Worm (Caenorhabditis elegans) whole organism, young adult: ENCODE data around the gene M02F4.1.

ENCODE experiments used
- B0019.2 ChIP-seq: fragments of 200-800 bp; sonication (Bioruptor generic); conservative IDR thresholded peaks from 2 replicates; pipeline ENCODE4 v1.3.6; 2022; ENCODE audit warnings: missing genetic modification reagents, missing genetic modification characterization, missing compliant biosample characterization
- B0035.1 ChIP-seq: sonication (generic microtip); optimal IDR thresholded peaks from 2 replicates; lab custom pipeline; 2016; ENCODE audit warnings: missing genetic modification characterization, mild to moderate bottlenecking, missing compliant biosample characterization, missing genotype, missing genetic modification reagents
- B0261.1 ChIP-seq: sonication (generic microtip); optimal IDR thresholded peaks from 2 replicates; lab custom pipeline; 2016; ENCODE audit warnings: mild to moderate bottlenecking, missing genetic modification characterization, moderate library complexity, missing compliant biosample characterization
- B0336.3 ChIP-seq: fragments of 200-800 bp; sonication (Bioruptor generic); IDR thresholded peaks from 2 replicates; pipeline ENCODE4 v1.3.6; 2022; ENCODE audit warnings: missing genetic modification characterization, missing compliant biosample characterization
- C06A6.2 ChIP-seq: fragments of 200-800 bp; sonication (Bioruptor generic); conservative IDR thresholded peaks from 2 replicates; pipeline ENCODE4 v1.3.6; 2022; ENCODE audit warnings: missing genetic modification characterization, missing compliant biosample characterization
- F23B12.7 ChIP-seq: sonication (generic microtip); optimal IDR thresholded peaks from 2 replicates; lab custom pipeline; 2017; ENCODE audit warnings: missing genetic modification characterization, mild to moderate bottlenecking, missing compliant biosample characterization, antibody characterized with exemption, moderate library complexity; ENCODE audit not compliant: insufficient read depth
- F33H1.4 ChIP-seq: fragments of 200-800 bp; sonication (Bioruptor generic); IDR thresholded peaks from 2 replicates; pipeline ENCODE4 v1.3.6; 2022; ENCODE audit warnings: missing genetic modification reagents, missing genetic modification characterization, missing compliant biosample characterization
- F57A8.1 ChIP-seq: fragments of 200-800 bp; sonication (Bioruptor generic); optimal IDR thresholded peaks from 2 replicates; lab custom pipeline; 2018; ENCODE audit warnings: mild to moderate bottlenecking, missing genetic modification characterization, moderate library complexity, missing compliant biosample characterization
- T26A5.8 ChIP-seq: sonication (generic microtip); optimal IDR thresholded peaks from 2 replicates; lab custom pipeline; 2016; ENCODE audit warnings: missing genetic modification characterization, missing compliant biosample characterization
- Y79H2A.3 ChIP-seq: fragments of 200-800 bp; sonication (Bioruptor generic); conservative IDR thresholded peaks from 2 replicates; pipeline ENCODE4 v1.3.6; 2022; ENCODE audit warnings: missing genetic modification reagents, missing genetic modification characterization, missing compliant biosample characterization
- Y95B8A.8 ChIP-seq: fragments of 200-800 bp; sonication (Bioruptor generic); IDR thresholded peaks from 2 replicates; pipeline ENCODE4 v1.3.6; 2022; ENCODE audit warnings: missing genetic modification reagents, missing genetic modification characterization, missing compliant biosample characterization
- ZK185.1 ChIP-seq: sonication (generic microtip); optimal IDR thresholded peaks from 2 replicates; lab custom pipeline; 2016; ENCODE audit warnings: mild to moderate bottlenecking, missing genetic modification characterization, missing compliant biosample characterization; ENCODE audit not compliant: poor library complexity, severe bottlenecking
- akir-1 ChIP-seq: fragments of 200-800 bp; sonication (Bioruptor generic); optimal IDR thresholded peaks from 2 replicates; lab custom pipeline; 2018; ENCODE audit warnings: mild to moderate bottlenecking, missing genetic modification characterization, moderate library complexity, missing compliant biosample characterization
- aptf-2 ChIP-seq: fragments of 200-800 bp; sonication (Bioruptor generic); conservative IDR thresholded peaks from 2 replicates; pipeline ENCODE4 v1.3.6; 2022; ENCODE audit warnings: missing genetic modification reagents, missing genetic modification characterization, missing compliant biosample characterization
- atf-7 ChIP-seq: sonication (generic microtip); optimal IDR thresholded peaks from 2 replicates; lab custom pipeline; 2017; ENCODE audit warnings: mild to moderate bottlenecking, missing genetic modification characterization, missing compliant biosample characterization
- attf-3 ChIP-seq: fragments of 200-800 bp; sonication (Bioruptor generic); conservative IDR thresholded peaks from 2 replicates; pipeline ENCODE4 v1.3.6; 2022; ENCODE audit warnings: missing genetic modification reagents, missing genetic modification characterization, missing compliant biosample characterization
- attf-6 ChIP-seq: fragments of 200-800 bp; sonication (Bioruptor generic); IDR thresholded peaks from 2 replicates; pipeline ENCODE4 v1.3.6; 2022; ENCODE audit warnings: missing genetic modification reagents, missing genetic modification characterization, missing compliant biosample characterization
- ccch-3 ChIP-seq: fragments of 200-800 bp; sonication (Bioruptor generic); optimal IDR thresholded peaks from 2 replicates; lab custom pipeline; 2018; ENCODE audit warnings: mild to moderate bottlenecking, missing genetic modification characterization, missing compliant biosample characterization
- ceh-27 ChIP-seq: fragments of 200-800 bp; sonication (Bioruptor generic); optimal IDR thresholded peaks from 2 replicates; lab custom pipeline; 2018; ENCODE audit warnings: mild to moderate bottlenecking, missing genetic modification characterization, moderate library complexity, missing compliant biosample characterization
- ceh-58 ChIP-seq: fragments of 200-800 bp; sonication (Bioruptor generic); IDR thresholded peaks from 2 replicates; pipeline ENCODE4 v1.3.6; 2022; ENCODE audit warnings: missing genetic modification characterization, missing compliant biosample characterization
- chd-7 ChIP-seq: sonication (generic microtip); optimal IDR thresholded peaks from 2 replicates; lab custom pipeline; 2016; ENCODE audit warnings: mild to moderate bottlenecking, missing genetic modification characterization, moderate library complexity, missing compliant biosample characterization
- dpl-1 ChIP-seq: fragments of 150-350 bp; optimal IDR thresholded peaks from 2 replicates; lab custom pipeline; 2014; ENCODE audit warnings: missing biosample characterization, missing genetic modification reagents, missing genetic modification characterization
- efl-1 ChIP-seq: fragments of 150-350 bp; optimal IDR thresholded peaks from 2 replicates; lab custom pipeline; 2014; ENCODE audit warnings: missing biosample characterization, missing genetic modification reagents, missing genetic modification characterization
- egrh-3 ChIP-seq: fragments of 200-800 bp; sonication (Bioruptor generic); IDR thresholded peaks from 2 replicates; pipeline ENCODE4 v1.3.6; 2022; ENCODE audit warnings: missing genetic modification reagents, missing genetic modification characterization, missing compliant biosample characterization
- ekl-4 ChIP-seq: fragments of 200-800 bp; sonication (Bioruptor generic); IDR thresholded peaks from 2 replicates; pipeline ENCODE4 v1.3.6; 2022; ENCODE audit warnings: missing genetic modification reagents, missing genetic modification characterization, missing compliant biosample characterization
- ets-4 ChIP-seq: fragments of 200-800 bp; sonication (Bioruptor generic); optimal IDR thresholded peaks from 2 replicates; lab custom pipeline; 2018; ENCODE audit warnings: mild to moderate bottlenecking, missing genetic modification characterization, missing compliant biosample characterization
- fkh-3 ChIP-seq: sonication (generic microtip); optimal IDR thresholded peaks from 2 replicates; lab custom pipeline; 2016; ENCODE audit warnings: mild to moderate bottlenecking, missing genetic modification characterization, missing compliant biosample characterization
- hlh-26 ChIP-seq: fragments of 200-800 bp; sonication (Bioruptor generic); conservative IDR thresholded peaks from 2 replicates; pipeline ENCODE4 v1.3.6; 2022; ENCODE audit warnings: missing genetic modification reagents, missing genetic modification characterization, missing compliant biosample characterization
- let-526 ChIP-seq: fragments of 200-800 bp; sonication (Bioruptor generic); IDR thresholded peaks from 2 replicates; pipeline ENCODE4 v1.3.6; 2022; ENCODE audit warnings: missing genetic modification reagents, missing genetic modification characterization, missing compliant biosample characterization
- lin-26 ChIP-seq: fragments of 200-800 bp; sonication (Bioruptor generic); IDR thresholded peaks from 2 replicates; pipeline ENCODE4 v1.3.6; 2022; ENCODE audit warnings: missing genetic modification reagents, missing genetic modification characterization, missing compliant biosample characterization
- madf-10 ChIP-seq: sonication (generic microtip); optimal IDR thresholded peaks from 2 replicates; lab custom pipeline; 2016; ENCODE audit warnings: mild to moderate bottlenecking, missing genetic modification characterization, missing compliant biosample characterization
- madf-6 ChIP-seq: fragments of 200-800 bp; sonication (Bioruptor generic); IDR thresholded peaks from 2 replicates; pipeline ENCODE4 v1.3.6; 2022; ENCODE audit warnings: missing genetic modification reagents, missing genetic modification characterization, missing compliant biosample characterization
- madf-8 ChIP-seq: fragments of 200-800 bp; sonication (Bioruptor generic); conservative IDR thresholded peaks from 2 replicates; pipeline ENCODE4 v1.3.6; 2022; ENCODE audit warnings: missing genetic modification reagents, missing genetic modification characterization, missing compliant biosample characterization
- nhr-120 ChIP-seq: fragments of 200-800 bp; sonication (Bioruptor generic); IDR thresholded peaks from 2 replicates; pipeline ENCODE4 v1.3.6; 2022; ENCODE audit warnings: missing genetic modification characterization, missing compliant biosample characterization
- nhr-80 ChIP-seq: sonication (generic microtip); optimal IDR thresholded peaks from 2 replicates; lab custom pipeline; 2016; ENCODE audit warnings: missing genetic modification characterization, missing compliant biosample characterization
- nhr-90 ChIP-seq: sonication (generic microtip); optimal IDR thresholded peaks from 2 replicates; lab custom pipeline; 2016; ENCODE audit warnings: missing genotype, mild to moderate bottlenecking, missing genetic modification characterization, missing compliant biosample characterization
- pbrm-1 ChIP-seq: fragments of 200-800 bp; sonication (Bioruptor generic); IDR thresholded peaks from 2 replicates; pipeline ENCODE4 v1.3.6; 2022; ENCODE audit warnings: missing genetic modification reagents, missing genetic modification characterization, missing compliant biosample characterization
- pha-4 ChIP-seq: fragments of 150-350 bp; sonication (generic microtip); optimal IDR thresholded peaks from 2 replicates; lab custom pipeline; 2014; ENCODE audit warnings: missing biosample characterization, missing genetic modification reagents, missing genetic modification characterization
- rec-8 ChIP-seq, 2 experiments: sonication (generic microtip); optimal IDR thresholded peaks; 2 replicates each; lab custom pipeline; 2016; ENCODE audit warnings: mild to moderate bottlenecking in 2 of 2, missing genetic modification characterization in 2 of 2, missing genetic modification reagents in 2 of 2, missing genotype in 2 of 2, missing biosample characterization in 1 of 2, missing compliant biosample characterization in 1 of 2, moderate library complexity in 1 of 2
- rpc-1 ChIP-seq, 2 experiments: fragments of 150-350 bp in 1 of 2; sonication (generic microtip) in 1 of 2; optimal IDR thresholded peaks; 2 replicates each; lab custom pipeline; 2014 to 2018; ENCODE audit warnings: missing biosample characterization in 1 of 2, missing genetic modification characterization in 1 of 2, missing genetic modification reagents in 1 of 2, missing genotype in 1 of 2
- snpc-1.3 ChIP-seq: sonication (generic microtip); optimal IDR thresholded peaks from 2 replicates; lab custom pipeline; 2017; ENCODE audit warnings: missing genetic modification characterization, mild to moderate bottlenecking, missing compliant biosample characterization, antibody characterized with exemption, moderate library complexity, missing genotype, missing genetic modification reagents; ENCODE audit not compliant: insufficient read depth
- snpc-3.4 ChIP-seq: sonication (generic microtip); optimal IDR thresholded peaks from 2 replicates; lab custom pipeline; 2017; ENCODE audit warnings: missing genetic modification characterization, mild to moderate bottlenecking, missing compliant biosample characterization, antibody characterized with exemption, moderate library complexity, missing genotype, missing genetic modification reagents
- snpc-4 ChIP-seq, 5 experiments: fragments of 150-350 bp in 1 of 5; sonication (generic microtip) in 4 of 5; optimal IDR thresholded peaks; 2 replicates each; lab custom pipeline; 2014 to 2018; ENCODE audit warnings: missing genetic modification characterization in 5 of 5, missing biosample characterization in 3 of 5, antibody characterized with exemption in 2 of 5, mild to moderate bottlenecking in 2 of 5, missing compliant biosample characterization in 2 of 5, missing genotype in 2 of 5, moderate library complexity in 2 of 5, missing genetic modification reagents in 1 of 5
- tbp1 ChIP-seq: fragments of 200-800 bp; sonication (Bioruptor generic); optimal IDR thresholded peaks from 2 replicates; lab custom pipeline; 2018; ENCODE audit warnings: mild to moderate bottlenecking, missing genetic modification characterization, missing compliant biosample characterization
- unc-130 ChIP-seq: sonication (generic microtip); optimal IDR thresholded peaks from 2 replicates; lab custom pipeline; 2016; ENCODE audit warnings: missing genetic modification reagents, missing genetic modification characterization, missing compliant biosample characterization
- xnd-1 ChIP-seq: sonication (generic microtip); optimal IDR thresholded peaks from 2 replicates; lab custom pipeline; 2016; ENCODE audit warnings: missing genotype, missing genetic modification reagents, missing genetic modification characterization, missing compliant biosample characterization
- zim-3 ChIP-seq: sonication (generic microtip); optimal IDR thresholded peaks from 2 replicates; lab custom pipeline; 2017; ENCODE audit warnings: mild to moderate bottlenecking, missing genetic modification characterization, moderate library complexity, missing compliant biosample characterization

The M02F4.1 gene

ce11 chrX:2996976-2997399 lies 31.9 kb downstream of the M02F4.1 start (continued):
- peak; percentile 92 for TF ChIP-seq ekl-4 (GFP tag; lab: Robert Waterston, UW)
- TF ChIP-seq F33H1.4 (GFP tag; lab: Robert Waterston, UW): no peak
- TF ChIP-seq madf-10 (tag; lab: Kevin White, UChicago): peak; percentile 96
- peak; percentile 46 for TF ChIP-seq pha-4 (tag; lab: Kevin White, UChicago)
- TF ChIP-seq xnd-1 (tag; lab: Kevin White, UChicago): no peak
- no peak for TF ChIP-seq fkh-3 (tag; lab: Kevin White, UChicago)
- TF ChIP-seq Y79H2A.3 (GFP tag; lab: Robert Waterston, UW): no peak
- no peak for TF ChIP-seq attf-6 (GFP tag; lab: Robert Waterston, UW)
- TF ChIP-seq attf-3 (GFP tag; lab: Robert Waterston, UW): no peak
- peak; percentile 95 for TF ChIP-seq B0035.1 (tag; lab: Kevin White, UChicago)
- TF ChIP-seq B0261.1 (tag; lab: Kevin White, UChicago): peak; percentile 57
- TF ChIP-seq aptf-2 (GFP tag; lab: Robert Waterston, UW): no peak
- peak; percentile 97 for TF ChIP-seq atf-7 (tag; lab: Kevin White, UChicago)
- TF ChIP-seq Y95B8A.8: 0 out of 2 replicates have a peak, but pooled peaks have one; percentile 55
- TF ChIP-seq B0336.3 (GFP tag; lab: Robert Waterston, UW): peak; percentile 99
- peak; percentile 65 for TF ChIP-seq snpc-3.4 (tag; lab: Kevin White, UChicago)
- TF ChIP-seq efl-1: no peak
- TF ChIP-seq ets-4 (GFP tag; lab: Kevin White, UChicago): peak; percentile 81
- TF ChIP-seq dpl-1 (GFP tag; lab: Kevin White, UChicago): no peak
- TF ChIP-seq hlh-26 (GFP tag; lab: Robert Waterston, UW): no peak
- peak; percentile 84 for TF ChIP-seq lin-26
- 0 out of 2 replicates have a peak, but pooled peaks have one; percentile 75 for TF ChIP-seq ceh-58 (GFP tag; lab: Robert Waterston, UW)
- peak; percentile 84 for TF ChIP-seq nhr-90 (tag; lab: Kevin White, UChicago)
- peak; percentile 97 for TF ChIP-seq ceh-27
- peak; percentile 33 for TF ChIP-seq unc-130 (GFP tag; lab: Kevin White, UChicago)
- TF ChIP-seq rpc-1 (optimal IDR thresholded peaks at IDR 0.05; lab: Kevin White, UChicago): peak; percentile 35
- TF ChIP-seq rpc-1 (tag; optimal IDR thresholded peaks at IDR 0.05; lab: Kevin White, UChicago): no peak
- no peak for TF ChIP-seq T26A5.8 (tag; lab: Kevin White, UChicago)
- TF ChIP-seq akir-1: peak; percentile 68
- TF ChIP-seq rec-8 (tag; optimal IDR thresholded peaks at IDR 0.05; lab: Kevin White, UChicago): no peak
- peak; percentile 66; the same call in 1 of the 2 replicates for TF ChIP-seq let-526 (GFP tag; lab: Robert Waterston, UW)
- TF ChIP-seq chd-7 (tag; lab: Kevin White, UChicago): peak; percentile 95
- TF ChIP-seq F23B12.7 (tag; lab: Kevin White, UChicago): peak; percentile 96
- TF ChIP-seq F57A8.1: peak; percentile 65
- TF ChIP-seq snpc-4 (GFP tag; optimal IDR thresholded peaks at IDR 0.05; lab: Kevin White, UChicago): peak; percentile 59
- peak in 3 of 4 experiments; percentile 75 to 88 (median 82) for TF ChIP-seq snpc-4 (tag; optimal IDR thresholded peaks at IDR 0.05; lab: Kevin White, UChicago)
- TF ChIP-seq snpc-1.3 (tag; lab: Kevin White, UChicago): peak; percentile 73
- peak; percentile 89 for TF ChIP-seq pbrm-1
- peak; percentile 25; the same call in 1 of the 2 replicates for TF ChIP-seq egrh-3 (GFP tag; lab: Robert Waterston, UW)
- TF ChIP-seq C06A6.2 (GFP tag; lab: Robert Waterston, UW): peak; percentile 96
- TF ChIP-seq tbp1: peak; percentile 78
- peak; percentile 83 for TF ChIP-seq ccch-3
- TF ChIP-seq madf-8 (GFP tag; lab: Robert Waterston, UW): no peak; the same call in 1 of the 2 replicates
- TF ChIP-seq ZK185.1: peak; percentile 99
- no peak for TF ChIP-seq nhr-120
- no peak for TF ChIP-seq madf-6 (GFP tag; lab: Robert Waterston, UW)
- TF ChIP-seq zim-3 (tag; lab: Kevin White, UChicago): no peak
- TF ChIP-seq nhr-80 (tag; lab: Kevin White, UChicago): peak; percentile 90
- TF ChIP-seq B0019.2: no peak
